Fruit fly (Drosophila melanogaster): Measurements from ENCODE around the gene CG13390.

dm6 chr2L:8351333-8351732, 25.3 kb downstream of the CG13390 start:
- TF ChIP-seq CG8478 (optimal IDR thresholded peaks at IDR 0.05) (no peak), CTCF (optimal IDR thresholded peaks at IDR 0.05) (no peak)

Measured in S2 (cell line).